Fruit fly (Drosophila melanogaster) whole organism, embryonic: ENCODE measurements around the gene BHD.

Experiments used
- B-H2 ChIP-seq: fragments of 200-800 bp; sonication (Bioruptor generic); optimal IDR thresholded peaks from 2 replicates; lab custom pipeline; 2018; ENCODE audit warnings: missing biosample characterization, mild to moderate bottlenecking, missing genetic modification characterization
- Bdp1 ChIP-seq: fragments of 200-800 bp; sonication (Bioruptor generic); optimal IDR thresholded peaks from 3 replicates; lab custom pipeline; 2016; ENCODE audit warnings: missing biosample characterization, missing genetic modification characterization
- CG1024 ChIP-seq: fragments of 200-800 bp; sonication (Bioruptor generic); IDR thresholded peaks from 2 replicates; pipeline ENCODE4 v1.3.6; 2022; ENCODE audit warnings: missing biosample characterization, missing genetic modification characterization
- CG11398 ChIP-seq: fragments of 200-800 bp; sonication (Bioruptor generic); optimal IDR thresholded peaks from 2 replicates; lab custom pipeline; 2016; ENCODE audit warnings: missing biosample characterization, missing genetic modification characterization
- CG11456 ChIP-seq: fragments of 200-800 bp; sonication (Bioruptor generic); IDR thresholded peaks from 3 replicates; pipeline ENCODE4 v1.3.6; 2022; ENCODE audit warnings: missing biosample characterization, missing genetic modification characterization
- CG11504 ChIP-seq: fragments of 200-800 bp; sonication (Bioruptor generic); optimal IDR thresholded peaks from 3 replicates; lab custom pipeline; 2019; ENCODE audit warnings: missing biosample characterization, mild to moderate bottlenecking, missing genetic modification characterization, moderate library complexity
- CG12071 ChIP-seq: fragments of 200-800 bp; sonication (Bioruptor generic); optimal IDR thresholded peaks from 3 replicates; lab custom pipeline; 2018; ENCODE audit warnings: missing biosample characterization, mild to moderate bottlenecking, missing genetic modification characterization
- CG12219 ChIP-seq: fragments of 200-800 bp; sonication (Bioruptor generic); optimal IDR thresholded peaks from 3 replicates; lab custom pipeline; 2018; ENCODE audit warnings: missing biosample characterization, mild to moderate bottlenecking, missing genetic modification characterization
- CG12942 ChIP-seq: fragments of 200-800 bp; sonication (Bioruptor generic); optimal IDR thresholded peaks from 3 replicates; lab custom pipeline; 2016; ENCODE audit warnings: missing biosample characterization, missing genetic modification characterization
- CG13894 ChIP-seq: fragments of 200-800 bp; sonication (Bioruptor generic); optimal IDR thresholded peaks from 3 replicates; lab custom pipeline; 2018; ENCODE audit warnings: missing biosample characterization, mild to moderate bottlenecking, missing genetic modification characterization, moderate library complexity
- CG1602 ChIP-seq: fragments of 200-800 bp; sonication (Bioruptor generic); optimal IDR thresholded peaks from 3 replicates; lab custom pipeline; 2016; ENCODE audit warnings: missing biosample characterization, missing genetic modification characterization
- CG1603 ChIP-seq: fragments of 200-800 bp; sonication (Bioruptor generic); optimal IDR thresholded peaks from 2 replicates; lab custom pipeline; 2019; ENCODE audit warnings: missing biosample characterization, mild to moderate bottlenecking, missing genetic modification characterization, moderate library complexity
- CG17802 ChIP-seq: fragments of 200-800 bp; sonication (Bioruptor generic); optimal IDR thresholded peaks from 2 replicates; lab custom pipeline; 2018; ENCODE audit warnings: missing biosample characterization, mild to moderate bottlenecking, missing genetic modification characterization, moderate library complexity
- CG2889 ChIP-seq: fragments of 200-800 bp; sonication (Bioruptor generic); IDR thresholded peaks from 3 replicates; pipeline ENCODE4 v1.3.6; 2022; ENCODE audit warnings: missing biosample characterization, missing genetic modification characterization
- CG31388 ChIP-seq: fragments of 200-800 bp; sonication (Bioruptor generic); optimal IDR thresholded peaks from 2 replicates; lab custom pipeline; 2016; ENCODE audit warnings: missing biosample characterization, missing genetic modification characterization
- CG3995 ChIP-seq: fragments of 200-800 bp; sonication (Bioruptor generic); optimal IDR thresholded peaks from 3 replicates; lab custom pipeline; 2016; ENCODE audit warnings: missing biosample characterization, missing genetic modification characterization
- CG4707 ChIP-seq: fragments of 200-800 bp; sonication (Bioruptor generic); optimal IDR thresholded peaks from 2 replicates; lab custom pipeline; 2018; ENCODE audit warnings: missing biosample characterization, mild to moderate bottlenecking, missing genetic modification characterization, moderate library complexity
- CG4820 ChIP-seq: fragments of 200-800 bp; sonication (Bioruptor generic); optimal IDR thresholded peaks from 3 replicates; lab custom pipeline; 2016; ENCODE audit warnings: missing biosample characterization, missing genetic modification characterization
- CG6175 ChIP-seq: fragments of 200-800 bp; sonication (Bioruptor generic); IDR thresholded peaks from 3 replicates; pipeline ENCODE4 v1.3.6; 2022; ENCODE audit warnings: missing biosample characterization, missing genetic modification characterization
- CG7357 ChIP-seq: fragments of 200-800 bp; sonication (Bioruptor generic); IDR thresholded peaks from 3 replicates; pipeline ENCODE4 v1.3.6; 2022; ENCODE audit warnings: missing biosample characterization, missing genetic modification characterization
- CG7745 ChIP-seq: fragments of 200-800 bp; sonication (Bioruptor generic); optimal IDR thresholded peaks from 2 replicates; lab custom pipeline; 2018; ENCODE audit warnings: missing biosample characterization, mild to moderate bottlenecking, missing genetic modification characterization, moderate library complexity
- CG8290 ChIP-seq, 3 experiments: fragments of 200-800 bp; sonication (Bioruptor generic); optimal IDR thresholded peaks; 2 replicates each; lab custom pipeline; 2016 to 2019; ENCODE audit warnings: missing biosample characterization in 3 of 3, missing genetic modification characterization in 3 of 3, mild to moderate bottlenecking in 2 of 3, moderate library complexity in 1 of 3
- D ChIP-seq, 2 experiments: fragments of 200-800 bp in 1 of 2; fragments of >200 bp in 1 of 2; sonication (Bioruptor generic) in 1 of 2; optimal IDR thresholded peaks; 2 replicates in 1 of 2; 3 replicates in 1 of 2; lab custom pipeline; 2017; ENCODE audit warnings: mild to moderate bottlenecking in 1 of 2, missing biosample characterization in 1 of 2, missing genetic modification characterization in 1 of 2, missing genetic modification reagents in 1 of 2
- Fer1 ChIP-seq: fragments of 200-800 bp; sonication (Bioruptor generic); optimal IDR thresholded peaks from 2 replicates; lab custom pipeline; 2017; ENCODE audit warnings: missing biosample characterization, mild to moderate bottlenecking, missing genetic modification characterization
- Hsf ChIP-seq: fragments of 200-800 bp; sonication (Bioruptor generic); optimal IDR thresholded peaks from 3 replicates; lab custom pipeline; 2016; ENCODE audit warnings: missing biosample characterization, missing genetic modification characterization
- Mrtf ChIP-seq: fragments of 200-800 bp; sonication (Bioruptor generic); IDR thresholded peaks from 3 replicates; pipeline ENCODE4 v1.3.6; 2022; ENCODE audit warnings: missing biosample characterization, missing genetic modification characterization
- NC2α ChIP-seq: fragments of 200-800 bp; sonication (Bioruptor generic); optimal IDR thresholded peaks from 2 replicates; lab custom pipeline; 2016; ENCODE audit warnings: missing biosample characterization, missing genetic modification characterization
- Rx ChIP-seq: fragments of 200-800 bp; sonication (Bioruptor generic); IDR thresholded peaks from 2 replicates; pipeline ENCODE4 v1.3.6; 2022; ENCODE audit warnings: missing biosample characterization, missing genetic modification characterization
- Sry-β ChIP-seq: fragments of 200-800 bp; sonication (Bioruptor generic); optimal IDR thresholded peaks from 2 replicates; lab custom pipeline; 2018; ENCODE audit warnings: missing biosample characterization, mild to moderate bottlenecking, missing genetic modification characterization, moderate library complexity
- ab ChIP-seq: fragments of 200-800 bp; sonication (Bioruptor generic); optimal IDR thresholded peaks from 2 replicates; lab custom pipeline; 2016; ENCODE audit warnings: missing biosample characterization, missing genetic modification characterization
- abd-A ChIP-seq: fragments of 200-800 bp; sonication (Bioruptor generic); optimal IDR thresholded peaks from 3 replicates; lab custom pipeline; 2019; ENCODE audit warnings: missing biosample characterization, mild to moderate bottlenecking, missing genetic modification characterization, moderate library complexity
- bigmax ChIP-seq: fragments of 200-800 bp; sonication (Bioruptor generic); optimal IDR thresholded peaks from 2 replicates; lab custom pipeline; 2018; ENCODE audit warnings: missing biosample characterization, mild to moderate bottlenecking, missing genetic modification characterization
- crol ChIP-seq: fragments of 200-800 bp; sonication (Bioruptor generic); IDR thresholded peaks from 2 replicates; pipeline ENCODE4 v1.3.6; 2022; ENCODE audit warnings: missing biosample characterization, missing genetic modification characterization
- dati ChIP-seq: fragments of 200-800 bp; sonication (Bioruptor generic); IDR thresholded peaks from 2 replicates; pipeline ENCODE4 v1.3.6; 2022; ENCODE audit warnings: missing biosample characterization, missing genetic modification characterization
- fd3F ChIP-seq: fragments of 200-800 bp; sonication (Bioruptor generic); optimal IDR thresholded peaks from 2 replicates; lab custom pipeline; 2018; ENCODE audit warnings: missing biosample characterization, mild to moderate bottlenecking, missing genetic modification characterization, moderate library complexity
- fd64A ChIP-seq: fragments of 200-800 bp; sonication (Bioruptor generic); optimal IDR thresholded peaks from 3 replicates; lab custom pipeline; 2018; ENCODE audit warnings: missing biosample characterization, mild to moderate bottlenecking, missing genetic modification characterization
- hth ChIP-seq: fragments of >200 bp; optimal IDR thresholded peaks from 2 replicates; lab custom pipeline; 2017; ENCODE audit warnings: inconsistent platforms
- ken ChIP-seq: fragments of 200-800 bp; sonication (Bioruptor generic); IDR thresholded peaks from 3 replicates; pipeline ENCODE4 v1.3.6; 2022; ENCODE audit warnings: missing biosample characterization, missing genetic modification characterization
- luna ChIP-seq: fragments of 200-800 bp; sonication (Bioruptor generic); optimal IDR thresholded peaks from 2 replicates; lab custom pipeline; 2016; ENCODE audit warnings: missing biosample characterization, missing genetic modification characterization
- onecut ChIP-seq: fragments of 200-800 bp; sonication (Bioruptor generic); IDR thresholded peaks from 2 replicates; pipeline ENCODE4 v1.3.6; 2022; ENCODE audit warnings: missing biosample characterization, missing genetic modification characterization
- pan ChIP-seq, 4 experiments: fragments of >200 bp in 3 of 4; fragments of 200-800 bp in 1 of 4; sonication (Bioruptor generic) in 1 of 4; optimal IDR thresholded peaks in 3 of 4; IDR thresholded peaks in 1 of 4; 2 replicates each; pipeline versions ENCODE4 v1.3.6 to Lab custom; 2017 to 2022; ENCODE audit warnings: missing biosample characterization in 2 of 4, missing genetic modification characterization in 2 of 4, mixed read lengths in 1 of 4
- pb ChIP-seq: fragments of 200-800 bp; sonication (Bioruptor generic); optimal IDR thresholded peaks from 3 replicates; lab custom pipeline; 2016; ENCODE audit warnings: missing biosample characterization, missing genetic modification characterization
- repo ChIP-seq: fragments of 200-800 bp; sonication (Bioruptor generic); optimal IDR thresholded peaks from 2 replicates; lab custom pipeline; 2016; ENCODE audit warnings: missing biosample characterization, missing genetic modification characterization
- sc ChIP-seq, 3 experiments: fragments of >200 bp in 2 of 3; fragments of 200-800 bp in 1 of 3; sonication (Bioruptor generic) in 1 of 3; optimal IDR thresholded peaks; 2 replicates in 2 of 3; 3 replicates in 1 of 3; lab custom pipeline; 2017; ENCODE audit warnings: mild to moderate bottlenecking in 1 of 3, missing biosample characterization in 1 of 3, missing genetic modification characterization in 1 of 3, missing genetic modification reagents in 1 of 3
- sisA ChIP-seq: fragments of 200-800 bp; sonication (Bioruptor generic); IDR thresholded peaks from 2 replicates; pipeline ENCODE4 v1.3.6; 2022; ENCODE audit warnings: missing biosample characterization, missing genetic modification characterization
- tll ChIP-seq, 2 experiments: fragments of 200-800 bp in 1 of 2; fragments of >200 bp in 1 of 2; sonication (Bioruptor generic) in 1 of 2; optimal IDR thresholded peaks; 2 replicates each; lab custom pipeline; 2017 to 2019; ENCODE audit warnings: missing biosample characterization in 2 of 2, missing genetic modification characterization in 2 of 2, mild to moderate bottlenecking in 1 of 2, moderate library complexity in 1 of 2
- zen2 ChIP-seq: fragments of 200-800 bp; sonication (Bioruptor generic); IDR thresholded peaks from 3 replicates; pipeline ENCODE4 v1.3.6; 2022; ENCODE audit warnings: missing biosample characterization, missing genetic modification characterization; ENCODE audit not compliant: partially characterized antibody

The BHD gene

dm6 chr3L:7241217-7241859 lies 3.0 kb downstream of the BHD start, which contains the start of the genes RpL18 and Neos (continued):
- TF ChIP-seq luna (GFP tag; lab: Kevin White, UChicago) (peak; percentile 36), ab (no peak), tll (GFP tag; optimal IDR thresholded peaks at IDR 0.05; lab: Kevin White, UChicago) (peak in 1 of 2 experiments; percentile 25), CG12942 (GFP tag; lab: Kevin White, UChicago) (peak; percentile 11), pan (optimal IDR thresholded peaks at IDR 0.05; lab: Kevin White, UChicago) (no peak), pan (GFP tag; optimal IDR thresholded peaks at IDR 0.05 in 1 of 2, IDR thresholded peaks at IDR 0.05 in 1 of 2) (peak in 1 of 2 experiments; percentile 8), CG7357 (GFP tag; lab: Robert Waterston, UW) (no peak), D (optimal IDR thresholded peaks at IDR 0.05; lab: Kevin White, UChicago) (no peak), D (GFP tag; optimal IDR thresholded peaks at IDR 0.05; lab: Kevin White, UChicago) (peak; percentile 41), onecut (GFP tag; lab: Robert Waterston, UW) (peak; percentile 77), fd3F (GFP tag; lab: Kevin White, UChicago) (peak; percentile 50), crol (GFP tag; lab: Robert Waterston, UW) (no peak), pb (GFP tag; lab: Kevin White, UChicago) (peak; percentile 54), bigmax (GFP tag; lab: Kevin White, UChicago) (peak; percentile 64), CG11456 (peak; percentile 39), Fer1 (peak; percentile 87), CG31388 (peak; percentile 40), Mrtf (no peak), CG2889 (GFP tag; lab: Robert Waterston, UW) (0 out of 3 replicates have a peak, but pooled peaks have one; percentile 53), Hsf (peak; percentile 78), CG17802 (tag; lab: Kevin White, UChicago) (peak; percentile 37), zen2 (GFP tag; lab: Robert Waterston, UW) (no peak), dati (no peak), CG11398 (GFP tag; lab: Kevin White, UChicago) (peak; percentile 47), repo (GFP tag; lab: Kevin White, UChicago) (peak; percentile 64), CG3995 (GFP tag; lab: Kevin White, UChicago) (peak; percentile 49), hth (no peak), B-H2 (GFP tag; lab: Kevin White, UChicago) (peak; percentile 78), Rx (GFP tag; lab: Robert Waterston, UW) (peak; percentile 51; the same call in 1 of the 2 replicates), CG4820 (GFP tag; lab: Kevin White, UChicago) (peak; percentile 46), CG8290 (GFP tag; optimal IDR thresholded peaks at IDR 0.05; lab: Kevin White, UChicago) (peak; percentile 56), CG8290 (tag; optimal IDR thresholded peaks at IDR 0.05; lab: Kevin White, UChicago) (peak; percentile 11 to 86), CG12071 (GFP tag; lab: Kevin White, UChicago) (peak; percentile 79), CG1602 (GFP tag; lab: Kevin White, UChicago) (peak; percentile 55), Sry-β (peak; percentile 18), CG4707 (peak; percentile 74), sisA (peak; percentile 36; the same call in 1 of the 2 replicates), abd-A (tag; lab: Kevin White, UChicago) (no peak), CG7745 (tag; lab: Kevin White, UChicago) (no peak), sc (optimal IDR thresholded peaks at IDR 0.05; lab: Kevin White, UChicago) (no peak), sc (GFP tag; optimal IDR thresholded peaks at IDR 0.05; lab: Kevin White, UChicago) (peak; percentile 54), CG13894 (tag; lab: Kevin White, UChicago) (peak; percentile 60), ken (GFP tag; lab: Robert Waterston, UW) (0 out of 3 replicates have a peak, but pooled peaks have one; percentile 26), Bdp1 (GFP tag; lab: Kevin White, UChicago) (peak; percentile 66), CG1024 (GFP tag; lab: Robert Waterston, UW) (peak; percentile 29; the same call in 1 of the 2 replicates), CG12219 (GFP tag; lab: Kevin White, UChicago) (peak; percentile 67), NC2α (GFP tag; lab: Kevin White, UChicago) (peak; percentile 54), CG1603 (tag; lab: Kevin White, UChicago) (peak; percentile 53), CG11504 (tag; lab: Kevin White, UChicago) (peak; percentile 67), CG6175 (no peak), fd64A (peak; percentile 72)
